Fruit fly (Drosophila melanogaster) whole organism, adult: ENCODE data around the gene CG46304.

Experiments used
- CG11617 ChIP-seq: fragments of 200-800 bp; sonication (Bioruptor generic); optimal IDR thresholded peaks from 2 replicates; lab custom pipeline; 2017; ENCODE audit warnings: mild to moderate bottlenecking, missing biosample characterization, missing genetic modification reagents, missing genetic modification characterization
- CG14711 ChIP-seq: fragments of 200-800 bp; sonication (Bioruptor generic); optimal IDR thresholded peaks from 2 replicates; lab custom pipeline; 2018; ENCODE audit warnings: missing biosample characterization, mild to moderate bottlenecking, missing genetic modification characterization, moderate library complexity
- CG33017 ChIP-seq: fragments of 200-800 bp; sonication (Bioruptor generic); optimal IDR thresholded peaks from 2 replicates; lab custom pipeline; 2018; ENCODE audit warnings: missing biosample characterization, mild to moderate bottlenecking, missing genetic modification characterization, moderate library complexity
- CG7045 ChIP-seq: fragments of 200-800 bp; sonication (Bioruptor generic); optimal IDR thresholded peaks from 2 replicates; lab custom pipeline; 2017; ENCODE audit warnings: missing biosample characterization, mild to moderate bottlenecking, missing genetic modification characterization
- CG7101 ChIP-seq: fragments of 200-800 bp; sonication (Bioruptor generic); optimal IDR thresholded peaks from 2 replicates; lab custom pipeline; 2018; ENCODE audit warnings: missing biosample characterization, mild to moderate bottlenecking, missing genetic modification characterization, moderate library complexity
- Clk ChIP-seq: fragments of 200-800 bp; sonication (Bioruptor generic); optimal IDR thresholded peaks from 2 replicates; lab custom pipeline; 2017; ENCODE audit warnings: missing biosample characterization, missing genetic modification characterization
- Crg-1 ChIP-seq: fragments of 200-800 bp; sonication (Bioruptor generic); optimal IDR thresholded peaks from 2 replicates; lab custom pipeline; 2016; ENCODE audit warnings: missing biosample characterization, missing genetic modification characterization
- Mnt ChIP-seq: fragments of 200-800 bp; sonication (Bioruptor generic); optimal IDR thresholded peaks from 2 replicates; lab custom pipeline; 2016; ENCODE audit warnings: missing biosample characterization, mild to moderate bottlenecking, missing genetic modification characterization
- bab1 ChIP-seq: fragments of 200-800 bp; sonication (Bioruptor generic); optimal IDR thresholded peaks from 3 replicates; lab custom pipeline; 2019; ENCODE audit warnings: missing biosample characterization, mild to moderate bottlenecking, missing genetic modification characterization, moderate library complexity
- cic ChIP-seq: fragments of 200-800 bp; sonication (Bioruptor generic); optimal IDR thresholded peaks from 2 replicates; lab custom pipeline; 2017; ENCODE audit warnings: missing biosample characterization, mild to moderate bottlenecking, missing genetic modification characterization, moderate library complexity
- cnc ChIP-seq, 2 experiments: fragments of >200 bp; optimal IDR thresholded peaks; 2 replicates each; lab custom pipeline; 2017
- kay ChIP-seq: fragments of 200-800 bp; sonication (Bioruptor generic); peaks from one replicate; lab custom pipeline; 2016; ENCODE audit warnings: missing biosample characterization, missing genetic modification characterization, borderline replicate concordance
- pad ChIP-seq: fragments of 200-800 bp; sonication (Bioruptor generic); optimal IDR thresholded peaks from 3 replicates; lab custom pipeline; 2017; ENCODE audit warnings: missing biosample characterization, missing genetic modification characterization, mild to moderate bottlenecking, moderate library complexity, missing genetic modification reagents

- TF ChIP-seq CG11617 (GFP tag; lab: Kevin White, UChicago) = no peak
- no peak for TF ChIP-seq Clk (GFP tag; lab: Kevin White, UChicago)
- TF ChIP-seq pad (GFP tag; lab: Kevin White, UChicago) = no peak
- no peak for TF ChIP-seq Crg-1 (GFP tag; lab: Kevin White, UChicago)
- no peak for TF ChIP-seq bab1 (GFP tag; lab: Kevin White, UChicago)
- no peak for TF ChIP-seq kay (GFP tag; lab: Kevin White, UChicago)
- TF ChIP-seq Mnt (GFP tag; lab: Kevin White, UChicago) = no peak
- TF ChIP-seq CG14711 = no peak
- TF ChIP-seq cnc (optimal IDR thresholded peaks at IDR 0.05; lab: Kevin White, UChicago) = no peak
- TF ChIP-seq CG7101 = no peak
- no peak for TF ChIP-seq CG33017 (tag; lab: Kevin White, UChicago)
- peak; percentile 47 for TF ChIP-seq cic (GFP tag; lab: Kevin White, UChicago)
- no peak for TF ChIP-seq CG7045 (GFP tag; lab: Kevin White, UChicago)
Measured at dm6 chr2L:18955666-18956065, 9.6 kb downstream of the CG46304 start.
